Fruit fly (Drosophila melanogaster): ENCODE measurements around the gene mri.

mri gene

DNA sequence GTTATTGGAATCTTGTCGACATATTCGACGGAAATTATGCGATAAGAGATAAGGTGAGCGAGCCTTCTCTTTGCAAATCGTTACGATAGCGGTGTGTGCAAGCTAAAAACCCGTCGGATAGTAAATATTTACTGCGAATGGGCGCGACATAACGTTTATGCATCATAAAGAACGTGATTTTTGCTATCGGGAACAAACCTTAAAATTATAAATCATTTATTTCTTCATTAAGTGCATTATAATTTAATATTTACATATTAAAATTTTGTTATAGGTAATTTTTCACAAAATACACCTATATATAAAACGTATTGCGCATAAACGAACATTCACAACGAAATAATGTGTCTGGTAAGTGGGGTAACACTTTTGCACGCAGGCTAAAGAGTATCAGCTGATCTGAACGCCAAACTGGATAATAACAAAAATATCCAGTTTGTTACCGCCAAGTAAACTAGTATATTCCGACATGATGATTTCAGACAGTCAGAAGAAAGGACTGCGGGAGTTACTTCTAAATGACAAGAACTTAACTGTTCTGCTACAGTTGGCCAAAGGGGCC is 5.8 kb downstream of the mri start, which contains the start of the genes Gk1 and CG13876 (continued):
- TF ChIP-seq CG34376 (GFP tag; optimal IDR thresholded peaks at IDR 0.05) = peak; percentile 98
- no peak for TF ChIP-seq CG3163 (GFP tag; optimal IDR thresholded peaks at IDR 0.05)
- TF ChIP-seq Nf-YC (tag; optimal IDR thresholded peaks at IDR 0.05) = peak; percentile 90
- TF ChIP-seq run (tag; optimal IDR thresholded peaks at IDR 0.05) = peak; percentile 92
- TF ChIP-seq HLH3B (GFP tag; IDR thresholded peaks at IDR 0.05) = peak; percentile 94
- TF ChIP-seq sima (GFP tag; optimal IDR thresholded peaks at IDR 0.05) = no peak
- TF ChIP-seq TFAM (GFP tag; optimal IDR thresholded peaks at IDR 0.05) = peak; percentile 63
- TF ChIP-seq tx (GFP tag; optimal IDR thresholded peaks at IDR 0.05) = no peak
- TF ChIP-seq Dad (GFP tag; optimal IDR thresholded peaks at IDR 0.05) = peak; percentile 7
- TF ChIP-seq CG14667 (GFP tag; IDR thresholded peaks at IDR 0.05) = peak; percentile 84
- TF ChIP-seq grau (tag; optimal IDR thresholded peaks at IDR 0.05) = peak; percentile 96
- TF ChIP-seq HHEX (GFP tag; optimal IDR thresholded peaks at IDR 0.05) = peak; percentile 94
- TF ChIP-seq Oaz (GFP tag; IDR thresholded peaks at IDR 0.05) = peak; percentile 91
- peak; percentile 83 for TF ChIP-seq D19B (GFP tag; optimal IDR thresholded peaks at IDR 0.05)
- 0 out of 3 replicates have a peak, but pooled peaks have one; percentile 36 for TF ChIP-seq z (GFP tag; IDR thresholded peaks at IDR 0.05)
- TF ChIP-seq zen (tag; optimal IDR thresholded peaks at IDR 0.05) = peak; percentile 97
- TF ChIP-seq CG2116 (GFP tag; optimal IDR thresholded peaks at IDR 0.05) = peak; percentile 75
- peak; percentile 93 for TF ChIP-seq CG9437 (GFP tag; optimal IDR thresholded peaks at IDR 0.05)
- no peak for TF ChIP-seq Sox100B (GFP tag; optimal IDR thresholded peaks at IDR 0.05)
- no peak for TF ChIP-seq pan (optimal IDR thresholded peaks at IDR 0.05)
- TF ChIP-seq pan (GFP tag; optimal IDR thresholded peaks at IDR 0.05 in 1 of 2, IDR thresholded peaks at IDR 0.05 in 1 of 2) = peak in 1 of 2 experiments; percentile 96
- TF ChIP-seq crol (GFP tag; IDR thresholded peaks at IDR 0.05) = peak; percentile 63
- peak; percentile 64; the same call in 1 of the 2 replicates for TF ChIP-seq Poxn (GFP tag; IDR thresholded peaks at IDR 0.05)
- TF ChIP-seq btn (GFP tag; optimal IDR thresholded peaks at IDR 0.05) = no peak
- TF ChIP-seq CG7839 (tag; optimal IDR thresholded peaks at IDR 0.05) = peak; percentile 97
- TF ChIP-seq CG6683 (GFP tag; optimal IDR thresholded peaks at IDR 0.05) = peak; percentile 92
- peak; percentile 92 for TF ChIP-seq Med (GFP tag)
- peak; percentile 95 for TF ChIP-seq Fer2 (tag; optimal IDR thresholded peaks at IDR 0.05)
- peak; percentile 85; the same call in 2 of the 3 replicates for TF ChIP-seq Mrtf (GFP tag; IDR thresholded peaks at IDR 0.05)
- TF ChIP-seq CG2202 (tag; optimal IDR thresholded peaks at IDR 0.05) = peak; percentile 91
- peak; percentile 90 for TF ChIP-seq Max (GFP tag; optimal IDR thresholded peaks at IDR 0.05)
- TF ChIP-seq sr (GFP tag; IDR thresholded peaks at IDR 0.05) = no peak
- no peak for TF ChIP-seq p53 (GFP tag; optimal IDR thresholded peaks at IDR 0.05)
- TF ChIP-seq CG2678 (tag; optimal IDR thresholded peaks at IDR 0.05) = peak; percentile 98
- peak; percentile 82 for TF ChIP-seq CG15479 (GFP tag; optimal IDR thresholded peaks at IDR 0.05)
- TF ChIP-seq CG13123 (GFP tag; optimal IDR thresholded peaks at IDR 0.05) = peak; percentile 86
- TF ChIP-seq ind (GFP tag; optimal IDR thresholded peaks at IDR 0.05) = no peak
- TF ChIP-seq CG4707 (GFP tag; optimal IDR thresholded peaks at IDR 0.05) = peak; percentile 76
- TF ChIP-seq CG33213 (GFP tag; optimal IDR thresholded peaks at IDR 0.05) = peak; percentile 9
- peak; percentile 92 for TF ChIP-seq CG33557 (GFP tag; optimal IDR thresholded peaks at IDR 0.05)
- TF ChIP-seq insv (GFP tag; optimal IDR thresholded peaks at IDR 0.05) = peak in 1 of 2 experiments; percentile 78
- TF ChIP-seq CG17328 (GFP tag; IDR thresholded peaks at IDR 0.05) = peak; percentile 96
- peak; percentile 94 for TF ChIP-seq CG6765 (GFP tag; optimal IDR thresholded peaks at IDR 0.05)
- TF ChIP-seq CG8290 (GFP tag; optimal IDR thresholded peaks at IDR 0.05) = peak; percentile 74
- TF ChIP-seq CG8290 (tag; optimal IDR thresholded peaks at IDR 0.05) = peak in 1 of 2 experiments; percentile 75
- peak; percentile 60; the same call in 1 of the 3 replicates for TF ChIP-seq CG11560 (tag; IDR thresholded peaks at IDR 0.05)
- peak; percentile 97 for TF ChIP-seq CoRest (tag; optimal IDR thresholded peaks at IDR 0.05)
- peak; percentile 70 for TF ChIP-seq vfl (GFP tag; optimal IDR thresholded peaks at IDR 0.05)
- TF ChIP-seq exex (tag; optimal IDR thresholded peaks at IDR 0.05) = peak; percentile 91
- TF ChIP-seq Ssrp (tag; optimal IDR thresholded peaks at IDR 0.05) = peak; percentile 94
- TF ChIP-seq Dbx (GFP tag; IDR thresholded peaks at IDR 0.05) = peak; percentile 96

All from whole organism, embryonic.